Worm (Caenorhabditis elegans) whole organism, young adult: ENCODE results near the gene T10F2.2.

ENCODE experiments used
- C06A6.2 ChIP-seq: fragments of 200-800 bp; sonication (Bioruptor generic); conservative IDR thresholded peaks from 2 replicates; pipeline ENCODE4 v1.3.6; 2022; ENCODE audit warnings: missing genetic modification characterization, missing compliant biosample characterization
- F39B2.1 ChIP-seq: fragments of 200-800 bp; sonication (Bioruptor generic); IDR thresholded peaks from 2 replicates; pipeline ENCODE4 v1.3.6; 2022; ENCODE audit warnings: missing genetic modification reagents, missing genetic modification characterization, missing compliant biosample characterization
- F49E8.2 ChIP-seq: sonication (generic microtip); optimal IDR thresholded peaks from 3 replicates; lab custom pipeline; 2017; ENCODE audit warnings: missing genetic modification characterization, mild to moderate bottlenecking, missing compliant biosample characterization, antibody characterized with exemption, moderate library complexity; ENCODE audit not compliant: insufficient read depth
- F57C9.4 ChIP-seq: sonication (generic microtip); optimal IDR thresholded peaks from 2 replicates; lab custom pipeline; 2017; ENCODE audit warnings: mild to moderate bottlenecking, missing genetic modification characterization, missing compliant biosample characterization
- K11D2.4 ChIP-seq: fragments of 200-800 bp; sonication (Bioruptor generic); IDR thresholded peaks from 2 replicates; pipeline ENCODE4 v1.3.6; 2022; ENCODE audit warnings: missing genetic modification reagents, missing genetic modification characterization, missing compliant biosample characterization
- T26A5.8 ChIP-seq: sonication (generic microtip); optimal IDR thresholded peaks from 2 replicates; lab custom pipeline; 2016; ENCODE audit warnings: missing genetic modification characterization, missing compliant biosample characterization
- Y53G8AR.9 ChIP-seq: fragments of 200-800 bp; sonication (Bioruptor generic); conservative IDR thresholded peaks from 2 replicates; pipeline ENCODE4 v1.3.6; 2022; ENCODE audit warnings: missing genetic modification reagents, missing genetic modification characterization, missing compliant biosample characterization
- Y56A3A.18 ChIP-seq: fragments of 200-800 bp; sonication (Bioruptor generic); IDR thresholded peaks from 2 replicates; pipeline ENCODE4 v1.3.6; 2022; ENCODE audit warnings: missing genetic modification reagents, missing genetic modification characterization, missing compliant biosample characterization
- Y79H2A.3 ChIP-seq: fragments of 200-800 bp; sonication (Bioruptor generic); conservative IDR thresholded peaks from 2 replicates; pipeline ENCODE4 v1.3.6; 2022; ENCODE audit warnings: missing genetic modification reagents, missing genetic modification characterization, missing compliant biosample characterization
- ama-1 ChIP-seq, 3 experiments: fragments of 150-350 bp in 1 of 3; sonication (generic microtip) in 2 of 3; optimal IDR thresholded peaks; 2 replicates each; lab custom pipeline; 2014 to 2018; ENCODE audit warnings: missing biosample characterization in 2 of 3, missing genetic modification characterization in 2 of 3, missing genetic modification reagents in 2 of 3
- aptf-2 ChIP-seq: fragments of 200-800 bp; sonication (Bioruptor generic); conservative IDR thresholded peaks from 2 replicates; pipeline ENCODE4 v1.3.6; 2022; ENCODE audit warnings: missing genetic modification reagents, missing genetic modification characterization, missing compliant biosample characterization
- attf-5 ChIP-seq: fragments of 200-800 bp; sonication (Bioruptor generic); optimal IDR thresholded peaks from 2 replicates; lab custom pipeline; 2018; ENCODE audit warnings: mild to moderate bottlenecking, missing genetic modification characterization, missing compliant biosample characterization
- attf-6 ChIP-seq: fragments of 200-800 bp; sonication (Bioruptor generic); IDR thresholded peaks from 2 replicates; pipeline ENCODE4 v1.3.6; 2022; ENCODE audit warnings: missing genetic modification reagents, missing genetic modification characterization, missing compliant biosample characterization
- bed-1 ChIP-seq: fragments of 200-800 bp; sonication (Bioruptor generic); IDR thresholded peaks from 2 replicates; pipeline ENCODE4 v1.3.6; 2022; ENCODE audit warnings: missing genetic modification reagents, missing genetic modification characterization, missing compliant biosample characterization
- ccch-3 ChIP-seq: fragments of 200-800 bp; sonication (Bioruptor generic); optimal IDR thresholded peaks from 2 replicates; lab custom pipeline; 2018; ENCODE audit warnings: mild to moderate bottlenecking, missing genetic modification characterization, missing compliant biosample characterization
- cebp-2 ChIP-seq: fragments of 200-800 bp; sonication (Bioruptor generic); IDR thresholded peaks from 2 replicates; pipeline ENCODE4 v1.3.6; 2022; ENCODE audit warnings: missing genetic modification characterization, missing compliant biosample characterization
- chd-7 ChIP-seq: sonication (generic microtip); optimal IDR thresholded peaks from 2 replicates; lab custom pipeline; 2016; ENCODE audit warnings: mild to moderate bottlenecking, missing genetic modification characterization, moderate library complexity, missing compliant biosample characterization
- die-1 ChIP-seq: sonication (generic microtip); optimal IDR thresholded peaks from 2 replicates; lab custom pipeline; 2016; ENCODE audit warnings: missing genotype, mild to moderate bottlenecking, missing genetic modification characterization, missing compliant biosample characterization
- ekl-4 ChIP-seq: fragments of 200-800 bp; sonication (Bioruptor generic); IDR thresholded peaks from 2 replicates; pipeline ENCODE4 v1.3.6; 2022; ENCODE audit warnings: missing genetic modification reagents, missing genetic modification characterization, missing compliant biosample characterization
- him-1 ChIP-seq: sonication (generic microtip); optimal IDR thresholded peaks from 2 replicates; lab custom pipeline; 2016; ENCODE audit warnings: missing genotype, missing genetic modification reagents, missing genetic modification characterization, missing compliant biosample characterization
- hlh-26 ChIP-seq: fragments of 200-800 bp; sonication (Bioruptor generic); conservative IDR thresholded peaks from 2 replicates; pipeline ENCODE4 v1.3.6; 2022; ENCODE audit warnings: missing genetic modification reagents, missing genetic modification characterization, missing compliant biosample characterization
- hmg-20 ChIP-seq: fragments of 200-800 bp; sonication (Bioruptor generic); IDR thresholded peaks from 2 replicates; pipeline ENCODE4 v1.3.6; 2022; ENCODE audit warnings: missing genetic modification reagents, missing genetic modification characterization, missing compliant biosample characterization
- let-526 ChIP-seq: fragments of 200-800 bp; sonication (Bioruptor generic); IDR thresholded peaks from 2 replicates; pipeline ENCODE4 v1.3.6; 2022; ENCODE audit warnings: missing genetic modification reagents, missing genetic modification characterization, missing compliant biosample characterization
- lsl-1 ChIP-seq: fragments of 200-800 bp; sonication (Bioruptor generic); optimal IDR thresholded peaks from 2 replicates; lab custom pipeline; 2018; ENCODE audit warnings: mild to moderate bottlenecking, missing genetic modification characterization, moderate library complexity, missing compliant biosample characterization
- lsy-27 ChIP-seq: sonication (generic microtip); optimal IDR thresholded peaks from 2 replicates; lab custom pipeline; 2017; ENCODE audit warnings: missing genetic modification characterization, mild to moderate bottlenecking, missing compliant biosample characterization, antibody characterized with exemption, missing genotype, borderline replicate concordance; ENCODE audit not compliant: insufficient read depth
- madf-8 ChIP-seq: fragments of 200-800 bp; sonication (Bioruptor generic); conservative IDR thresholded peaks from 2 replicates; pipeline ENCODE4 v1.3.6; 2022; ENCODE audit warnings: missing genetic modification reagents, missing genetic modification characterization, missing compliant biosample characterization
- rec-8 ChIP-seq, 2 experiments: sonication (generic microtip); optimal IDR thresholded peaks; 2 replicates each; lab custom pipeline; 2016; ENCODE audit warnings: mild to moderate bottlenecking in 2 of 2, missing genetic modification characterization in 2 of 2, missing genetic modification reagents in 2 of 2, missing genotype in 2 of 2, missing biosample characterization in 1 of 2, missing compliant biosample characterization in 1 of 2, moderate library complexity in 1 of 2
- rpc-1 ChIP-seq, 2 experiments: fragments of 150-350 bp in 1 of 2; sonication (generic microtip) in 1 of 2; optimal IDR thresholded peaks; 2 replicates each; lab custom pipeline; 2014 to 2018; ENCODE audit warnings: missing biosample characterization in 1 of 2, missing genetic modification characterization in 1 of 2, missing genetic modification reagents in 1 of 2, missing genotype in 1 of 2
- snpc-4 ChIP-seq, 5 experiments: fragments of 150-350 bp in 1 of 5; sonication (generic microtip) in 4 of 5; optimal IDR thresholded peaks; 2 replicates each; lab custom pipeline; 2014 to 2018; ENCODE audit warnings: missing genetic modification characterization in 5 of 5, missing biosample characterization in 3 of 5, antibody characterized with exemption in 2 of 5, mild to moderate bottlenecking in 2 of 5, missing compliant biosample characterization in 2 of 5, missing genotype in 2 of 5, moderate library complexity in 2 of 5, missing genetic modification reagents in 1 of 5
- tbp1 ChIP-seq: fragments of 200-800 bp; sonication (Bioruptor generic); optimal IDR thresholded peaks from 2 replicates; lab custom pipeline; 2018; ENCODE audit warnings: mild to moderate bottlenecking, missing genetic modification characterization, missing compliant biosample characterization
- unc-62 ChIP-seq: fragments of 150-350 bp; optimal IDR thresholded peaks from 2 replicates; lab custom pipeline; 2014; ENCODE audit warnings: missing biosample characterization, missing genetic modification reagents, missing genetic modification characterization
- ztf-18 ChIP-seq: sonication (generic microtip); optimal IDR thresholded peaks from 2 replicates; lab custom pipeline; 2016; ENCODE audit warnings: missing genotype, mild to moderate bottlenecking, missing genetic modification characterization, missing compliant biosample characterization

T10F2.2 gene

ce11 chrIII:5158674-5159073 lies 6.4 kb downstream of the T10F2.2 start, which contains the start of gene oxy-4:
oxy-4 (minus strand) TSS chrIII:5158774.
- TF ChIP-seq madf-8 (no peak), rec-8 (tag; optimal IDR thresholded peaks at IDR 0.05; lab: Kevin White, UChicago) (no peak), lsy-27 (tag; lab: Kevin White, UChicago) (no peak), hmg-20 (GFP tag; lab: Robert Waterston, UW) (no peak), K11D2.4 (no peak), ztf-18 (tag; lab: Kevin White, UChicago) (no peak), aptf-2 (GFP tag; lab: Robert Waterston, UW) (no peak), F57C9.4 (tag; lab: Kevin White, UChicago) (no peak), ekl-4 (no peak), F39B2.1 (GFP tag; lab: Robert Waterston, UW) (no peak), die-1 (tag; lab: Kevin White, UChicago) (no peak), ama-1 (optimal IDR thresholded peaks at IDR 0.05; lab: Kevin White, UChicago) (no peak), ama-1 (GFP tag; optimal IDR thresholded peaks at IDR 0.05; lab: Kevin White, UChicago) (no peak), chd-7 (no peak)

ce11 chrIII:5155393-5155792 lies 9.7 kb downstream of the T10F2.2 start:
- TF ChIP-seq lsl-1 (GFP tag; lab: Kevin White, UChicago) (peak; percentile 2), F49E8.2 (tag; lab: Kevin White, UChicago) (peak; percentile 57), Y53G8AR.9 (peak; percentile 54; the same call in 1 of the 2 replicates), hlh-26 (GFP tag; lab: Robert Waterston, UW) (no peak), K11D2.4 (no peak), Y79H2A.3 (GFP tag; lab: Robert Waterston, UW) (0 out of 2 replicates have a peak, but pooled peaks have one; percentile 31), tbp1 (GFP tag; lab: Kevin White, UChicago) (no peak), Y56A3A.18 (GFP tag; lab: Robert Waterston, UW) (0 out of 2 replicates have a peak, but pooled peaks have one; percentile 41), chd-7 (no peak)

- TF ChIP-seq ccch-3 (no peak), C06A6.2 (GFP tag; lab: Robert Waterston, UW) (no peak), chd-7 (no peak), T26A5.8 (tag; lab: Kevin White, UChicago) (no peak), snpc-4 (GFP tag; optimal IDR thresholded peaks at IDR 0.05; lab: Kevin White, UChicago) (peak; percentile 58), snpc-4 (tag; optimal IDR thresholded peaks at IDR 0.05; lab: Kevin White, UChicago) (no peak), cebp-2 (no peak), lsl-1 (GFP tag; lab: Kevin White, UChicago) (no peak), bed-1 (no peak), attf-5 (GFP tag; lab: Kevin White, UChicago) (peak; percentile 42)
- TF ChIP-seq, all 124 proteins: peak for 2
Measured at ce11 chrIII:5153137-5153536, 12.0 kb downstream of the T10F2.2 start, which contains the start of the genes rbm-42 and grwd-1. rbm-42 (minus strand) TSS chrIII:5153229. grwd-1 (plus strand) TSS chrIII:5153464.

ce11 chrIII:5150980-5151379 lies 14.1 kb downstream of the T10F2.2 start:
- peak; percentile 4 for TF ChIP-seq unc-62 (GFP tag; lab: Kevin White, UChicago)
- TF ChIP-seq attf-6, result no peak
- no peak for TF ChIP-seq rpc-1 (optimal IDR thresholded peaks at IDR 0.05; lab: Kevin White, UChicago)
- no peak for TF ChIP-seq rpc-1 (tag; optimal IDR thresholded peaks at IDR 0.05; lab: Kevin White, UChicago)
- no peak for TF ChIP-seq hmg-20 (GFP tag; lab: Robert Waterston, UW)
- TF ChIP-seq let-526 (GFP tag; lab: Robert Waterston, UW), result no peak
- TF ChIP-seq him-1 (tag; lab: Kevin White, UChicago), result no peak
